Worm (Caenorhabditis elegans) whole organism, mixed stage, embryonic: Measurements from ENCODE around the gene dnbp-1.

Experiments used
- M03D4.4 ChIP-seq: sonication (generic microtip); optimal IDR thresholded peaks from 2 replicates; lab custom pipeline; 2017; ENCODE audit warnings: mild to moderate bottlenecking, missing genetic modification characterization, missing compliant biosample characterization
- blmp-1 ChIP-seq: fragments of 150-350 bp; optimal IDR thresholded peaks from 2 replicates; lab custom pipeline; 2014; ENCODE audit warnings: missing biosample characterization, missing genetic modification characterization
- ceh-39 ChIP-seq: fragments of 150-350 bp; optimal IDR thresholded peaks from 2 replicates; lab custom pipeline; 2014; ENCODE audit warnings: missing biosample characterization, missing genetic modification characterization
- ceh-43 ChIP-seq: fragments of 200-800 bp; sonication (Bioruptor generic); optimal IDR thresholded peaks from 2 replicates; lab custom pipeline; 2018; ENCODE audit warnings: mild to moderate bottlenecking, missing genetic modification characterization, moderate library complexity, missing compliant biosample characterization
- ceh-83 ChIP-seq: fragments of 200-800 bp; sonication (Bioruptor generic); optimal IDR thresholded peaks from 2 replicates; lab custom pipeline; 2018; ENCODE audit warnings: mild to moderate bottlenecking, missing genetic modification characterization, missing compliant biosample characterization
- ces-1 ChIP-seq: fragments of 150-350 bp; optimal IDR thresholded peaks from 2 replicates; lab custom pipeline; 2014; ENCODE audit warnings: missing biosample characterization, missing genetic modification reagents, missing genetic modification characterization
- drap-1 ChIP-seq: fragments of 200-800 bp; sonication (Bioruptor generic); optimal IDR thresholded peaks from 3 replicates; lab custom pipeline; 2018; ENCODE audit warnings: mild to moderate bottlenecking, missing genetic modification characterization, missing compliant biosample characterization
- elt-1 ChIP-seq: sonication (generic microtip); optimal IDR thresholded peaks from 2 replicates; lab custom pipeline; 2017; ENCODE audit warnings: missing genetic modification characterization, mild to moderate bottlenecking, missing compliant biosample characterization, antibody characterized with exemption, moderate library complexity, borderline replicate concordance; ENCODE audit not compliant: insufficient read depth
- elt-3 ChIP-seq: fragments of 150-350 bp; optimal IDR thresholded peaks from 2 replicates; lab custom pipeline; 2014; ENCODE audit warnings: missing biosample characterization, missing genetic modification characterization
- flh-1 ChIP-seq: fragments of 200-800 bp; sonication (Bioruptor generic); optimal IDR thresholded peaks from 2 replicates; lab custom pipeline; 2018; ENCODE audit warnings: mild to moderate bottlenecking, missing genetic modification characterization, moderate library complexity, missing compliant biosample characterization
- ham-2 ChIP-seq: fragments of 200-800 bp; sonication (Bioruptor generic); optimal IDR thresholded peaks from 2 replicates; lab custom pipeline; 2018; ENCODE audit warnings: mild to moderate bottlenecking, missing genetic modification characterization, missing compliant biosample characterization
- hlh-1 ChIP-seq: fragments of 150-350 bp; optimal IDR thresholded peaks from 2 replicates; lab custom pipeline; 2014; ENCODE audit warnings: missing biosample characterization, missing genetic modification reagents, missing genetic modification characterization
- lin-32 ChIP-seq: fragments of 200-800 bp; sonication (Bioruptor generic); optimal IDR thresholded peaks from 2 replicates; lab custom pipeline; 2018; ENCODE audit warnings: mild to moderate bottlenecking, missing genetic modification characterization, missing compliant biosample characterization
- lsy-2 ChIP-seq: fragments of 150-350 bp; optimal IDR thresholded peaks from 2 replicates; lab custom pipeline; 2014; ENCODE audit warnings: missing biosample characterization, missing genetic modification characterization
- mab-5 ChIP-seq: fragments of 150-350 bp; optimal IDR thresholded peaks from 2 replicates; lab custom pipeline; 2014; ENCODE audit warnings: missing biosample characterization, missing genetic modification characterization
- mls-2 ChIP-seq: sonication (generic microtip); optimal IDR thresholded peaks from 2 replicates; lab custom pipeline; 2016; ENCODE audit warnings: mild to moderate bottlenecking, missing genetic modification characterization, moderate library complexity, missing compliant biosample characterization
- nhr-2 ChIP-seq: fragments of 150-350 bp; optimal IDR thresholded peaks from 2 replicates; lab custom pipeline; 2014; ENCODE audit warnings: missing biosample characterization, missing genetic modification characterization
- nhr-76 ChIP-seq: sonication (generic microtip); optimal IDR thresholded peaks from 2 replicates; lab custom pipeline; 2017; ENCODE audit warnings: missing biosample characterization, missing genetic modification characterization
- pha-4 ChIP-seq: fragments of 150-350 bp; optimal IDR thresholded peaks from 2 replicates; lab custom pipeline; 2018; ENCODE audit warnings: missing biosample characterization, missing genetic modification reagents, missing genetic modification characterization
- sem-2 ChIP-seq: fragments of 200-800 bp; sonication (Bioruptor generic); optimal IDR thresholded peaks from 2 replicates; lab custom pipeline; 2018; ENCODE audit warnings: mild to moderate bottlenecking, missing genetic modification characterization, missing compliant biosample characterization
- snpc-4 ChIP-seq: fragments of 150-350 bp; optimal IDR thresholded peaks from 2 replicates; lab custom pipeline; 2014; ENCODE audit warnings: missing biosample characterization, missing genetic modification characterization
- tbx-8 ChIP-seq: fragments of 200-800 bp; sonication (Bioruptor generic); optimal IDR thresholded peaks from 2 replicates; lab custom pipeline; 2018; ENCODE audit warnings: mild to moderate bottlenecking, missing genetic modification characterization, moderate library complexity, missing compliant biosample characterization
- unc-120 ChIP-seq: sonication (generic microtip); optimal IDR thresholded peaks from 2 replicates; lab custom pipeline; 2017; ENCODE audit warnings: missing genetic modification characterization, missing compliant biosample characterization; ENCODE audit not compliant: poor library complexity, severe bottlenecking
- unc-39 ChIP-seq: fragments of 150-350 bp; optimal IDR thresholded peaks from 2 replicates; lab custom pipeline; 2014; ENCODE audit warnings: missing biosample characterization, missing genetic modification characterization
- unc-62 ChIP-seq: fragments of 150-350 bp; optimal IDR thresholded peaks from 2 replicates; lab custom pipeline; 2014; ENCODE audit warnings: missing biosample characterization, missing genetic modification reagents, missing genetic modification characterization
- zip-8 ChIP-seq: fragments of 150-350 bp; optimal IDR thresholded peaks from 2 replicates; lab custom pipeline; 2014; ENCODE audit warnings: missing biosample characterization, missing genetic modification characterization
- ztf-11 ChIP-seq: fragments of 150-350 bp; optimal IDR thresholded peaks from 2 replicates; lab custom pipeline; 2014; ENCODE audit warnings: missing biosample characterization, missing genetic modification characterization

Gene dnbp-1

DNA sequence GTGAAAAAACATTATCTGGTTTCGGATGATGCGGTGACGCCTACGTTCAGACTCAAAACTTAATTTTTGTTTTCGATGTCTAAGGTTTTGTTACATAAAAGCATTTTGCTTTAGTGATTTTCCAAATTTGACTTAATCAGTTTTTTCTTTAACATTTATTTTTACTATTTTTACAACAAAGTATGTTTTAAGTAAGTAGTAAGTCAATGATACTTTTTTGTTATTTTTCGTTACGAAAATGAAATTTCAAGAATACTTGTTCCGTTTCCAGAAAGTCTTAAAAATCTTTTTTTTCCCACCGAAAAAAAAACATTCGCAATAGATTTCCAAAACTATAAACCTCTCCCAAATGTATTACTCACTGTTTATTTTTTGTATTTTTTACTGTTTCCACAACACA is 52.0 kb downstream of the dnbp-1 start:
- TF ChIP-seq flh-1 (GFP tag; lab: Kevin White, UChicago) (no peak), ham-2 (no peak), nhr-76 (tag; lab: Kevin White, UChicago) (no peak), ztf-11 (no peak), ces-1 (GFP tag; lab: Kevin White, UChicago) (no peak), ceh-39 (no peak), sem-2 (no peak), unc-39 (tag; lab: Kevin White, UChicago) (no peak), unc-62 (GFP tag; lab: Kevin White, UChicago) (no peak), nhr-2 (tag; lab: Kevin White, UChicago) (no peak), blmp-1 (tag; lab: Kevin White, UChicago) (no peak), ceh-43 (GFP tag; lab: Kevin White, UChicago) (no peak)

DNA sequence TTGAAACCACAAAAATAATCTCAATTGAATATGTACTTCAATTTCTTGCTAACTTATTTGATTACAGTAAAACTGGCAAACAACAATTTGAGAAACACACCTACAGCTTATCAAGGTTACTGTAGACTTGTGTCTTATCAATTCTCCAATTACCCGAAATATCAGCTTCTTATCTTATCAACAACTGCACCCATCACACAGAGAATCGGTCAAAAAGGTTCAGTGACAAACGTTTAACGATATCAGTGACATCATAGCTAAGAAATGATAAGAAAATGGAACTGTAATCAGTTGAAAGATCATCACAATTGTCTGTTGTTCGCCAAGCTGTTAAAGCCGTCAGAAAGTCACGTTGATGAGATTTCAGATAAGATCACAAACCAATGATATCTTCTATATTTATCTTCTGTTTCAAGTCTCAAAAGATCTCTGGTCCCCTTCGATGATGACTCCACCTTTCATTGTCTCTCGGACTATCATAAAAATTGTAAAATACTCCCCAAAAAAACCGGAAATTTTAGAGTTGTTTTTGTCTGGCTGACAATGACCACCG is 60.4 kb downstream of the dnbp-1 start:
- TF ChIP-seq mab-5 = no peak
- TF ChIP-seq drap-1 (GFP tag; lab: Kevin White, UChicago) = no peak
- no peak for TF ChIP-seq zip-8 (tag; lab: Kevin White, UChicago)
- TF ChIP-seq mls-2 (tag; lab: Kevin White, UChicago) = no peak
- TF ChIP-seq lsy-2 = peak; percentile 5
- TF ChIP-seq tbx-8 = no peak
- no peak for TF ChIP-seq ceh-83 (GFP tag; lab: Kevin White, UChicago)
- TF ChIP-seq nhr-76 (tag; lab: Kevin White, UChicago) = no peak
- no peak for TF ChIP-seq hlh-1 (tag; lab: Kevin White, UChicago)
- TF ChIP-seq ces-1 (GFP tag; lab: Kevin White, UChicago) = no peak
- peak; percentile 17 for TF ChIP-seq nhr-2 (tag; lab: Kevin White, UChicago)
- TF ChIP-seq elt-1 = peak; percentile 89
- TF ChIP-seq pha-4 (tag; lab: Kevin White, UChicago) = peak; percentile 9
- no peak for TF ChIP-seq lin-32 (GFP tag; lab: Kevin White, UChicago)
- no peak for TF ChIP-seq snpc-4 (tag; lab: Kevin White, UChicago)
- TF ChIP-seq unc-120 (tag; lab: Kevin White, UChicago) = no peak
- peak; percentile 95 for TF ChIP-seq elt-3 (tag; lab: Kevin White, UChicago)
- TF ChIP-seq ztf-11 = no peak
- TF ChIP-seq ceh-43 (GFP tag; lab: Kevin White, UChicago) = no peak
- no peak for TF ChIP-seq unc-39 (tag; lab: Kevin White, UChicago)
- TF ChIP-seq M03D4.4 (tag; lab: Kevin White, UChicago) = no peak
